Fruit fly (Drosophila melanogaster): ENCODE measurements around the gene CG1958.
A peak's percentile ranks its signal among the peaks of the same experiment; 100 is the strongest.

The CG1958 gene

dm6 chrX:7305753-7306338 lies 39.1 kb downstream of the CG1958 start (continued):
- TF ChIP-seq CG14965 (GFP tag; optimal IDR thresholded peaks at IDR 0.05; ENCODE audit: borderline replicate concordance) (no peak), CG1832 (GFP tag; optimal IDR thresholded peaks at IDR 0.05) (peak; percentile 26), CG1792 (GFP tag; optimal IDR thresholded peaks at IDR 0.05) (no peak), dimm (GFP tag; IDR thresholded peaks at IDR 0.05) (0 out of 2 replicates have a peak, but pooled peaks have one; percentile 30), Hr51 (GFP tag; optimal IDR thresholded peaks at IDR 0.05) (peak in 1 of 2 experiments; percentile 55), CG9932 (GFP tag; IDR thresholded peaks at IDR 0.05) (no peak), CG7372 (GFP tag; IDR thresholded peaks at IDR 0.05) (0 out of 2 replicates have a peak, but pooled peaks have one; percentile 12), zen2 (GFP tag; IDR thresholded peaks at IDR 0.05; ENCODE audit: partially characterized antibody) (no peak), Med (GFP tag) (peak; percentile 91), Ets65A (GFP tag) (peak; percentile 89), da (GFP tag; optimal IDR thresholded peaks at IDR 0.05) (no peak), mirr (GFP tag; optimal IDR thresholded peaks at IDR 0.05) (no peak), Max (GFP tag; optimal IDR thresholded peaks at IDR 0.05) (no peak), esg (GFP tag; conservative IDR thresholded peaks at IDR 0.05) (peak; percentile 53; the same call in 1 of the 2 replicates), D19B (GFP tag; optimal IDR thresholded peaks at IDR 0.05) (no peak), CG8944 (GFP tag; optimal IDR thresholded peaks at IDR 0.05) (peak; percentile 16), btn (GFP tag; optimal IDR thresholded peaks at IDR 0.05) (no peak), Ptx1 (GFP tag; IDR thresholded peaks at IDR 0.05) (peak; percentile 65), CG12391 (tag; optimal IDR thresholded peaks at IDR 0.05) (peak; percentile 33), CG9876 (GFP tag; optimal IDR thresholded peaks at IDR 0.05) (no peak), Stat92E (GFP tag; optimal IDR thresholded peaks at IDR 0.05) (no peak), CG3065 (GFP tag; optimal IDR thresholded peaks at IDR 0.05) (no peak), CG6765 (GFP tag; optimal IDR thresholded peaks at IDR 0.05) (no peak), CG10209 (GFP tag; optimal IDR thresholded peaks at IDR 0.05) (peak; percentile 69), repo (GFP tag; optimal IDR thresholded peaks at IDR 0.05) (no peak), trem (tag; optimal IDR thresholded peaks at IDR 0.05) (no peak), CG2199 (GFP tag; IDR thresholded peaks at IDR 0.05) (no peak), CG10267 (tag; optimal IDR thresholded peaks at IDR 0.05) (peak; percentile 25), CG8388 (GFP tag; optimal IDR thresholded peaks at IDR 0.05) (peak; percentile 39), CG7839 (tag; optimal IDR thresholded peaks at IDR 0.05) (peak; percentile 71), H2.0 (GFP tag; IDR thresholded peaks at IDR 0.05) (peak; percentile 9; the same call in 1 of the 2 replicates), CG17829 (tag; optimal IDR thresholded peaks at IDR 0.05) (peak; percentile 61), CG8478 (optimal IDR thresholded peaks at IDR 0.05) (no peak), dpn (GFP tag; optimal IDR thresholded peaks at IDR 0.05) (peak in 1 of 2 experiments; percentile 52), Hmx (GFP tag; optimal IDR thresholded peaks at IDR 0.05) (no peak), CG17612 (GFP tag; IDR thresholded peaks at IDR 0.05) (no peak), lola (GFP tag; optimal IDR thresholded peaks at IDR 0.05) (peak in 1 of 3 experiments; percentile 57), zfh2 (GFP tag; optimal IDR thresholded peaks at IDR 0.05) (no peak), CG4730 (GFP tag; IDR thresholded peaks at IDR 0.05) (no peak), CG17912 (GFP tag; optimal IDR thresholded peaks at IDR 0.05) (no peak), Dbx (GFP tag; IDR thresholded peaks at IDR 0.05) (0 out of 3 replicates have a peak, but pooled peaks have one; percentile 41), CG11723 (GFP tag; optimal IDR thresholded peaks at IDR 0.05) (peak; percentile 37), Nf-YB (GFP tag; optimal IDR thresholded peaks at IDR 0.05) (peak; percentile 84), CG12942 (GFP tag; optimal IDR thresholded peaks at IDR 0.05) (no peak), Xbp1 (GFP tag; optimal IDR thresholded peaks at IDR 0.05) (peak; percentile 52), Side (GFP tag; optimal IDR thresholded peaks at IDR 0.05) (no peak), nmo (GFP tag; optimal IDR thresholded peaks at IDR 0.05) (peak; percentile 75), CG34422 (GFP tag; IDR thresholded peaks at IDR 0.05) (0 out of 3 replicates have a peak, but pooled peaks have one; percentile 44), CG8089 (GFP tag; optimal IDR thresholded peaks at IDR 0.05) (no peak), CG30431 (GFP tag; optimal IDR thresholded peaks at IDR 0.05) (peak; percentile 73)

Measured in whole organism, embryonic.